Worm (Caenorhabditis elegans) whole organism, L2 larva: ENCODE results near the gene mca-2.

Experiments used
- aly-2 ChIP-seq: fragments of 150-350 bp; optimal IDR thresholded peaks from 2 replicates; lab custom pipeline; 2014; ENCODE audit warnings: missing biosample characterization, missing genetic modification characterization
- ceh-82 ChIP-seq: fragments of 150-350 bp; optimal IDR thresholded peaks from 2 replicates; lab custom pipeline; 2014; ENCODE audit warnings: missing biosample characterization, missing genetic modification characterization
- crh-2 ChIP-seq: sonication (generic microtip); optimal IDR thresholded peaks from 2 replicates; lab custom pipeline; 2017; ENCODE audit warnings: missing biosample characterization, missing genetic modification characterization
- gmeb-1 ChIP-seq: fragments of 150-350 bp; optimal IDR thresholded peaks from 2 replicates; lab custom pipeline; 2014; ENCODE audit warnings: missing biosample characterization, missing genetic modification characterization
- lin-11 ChIP-seq: fragments of 150-350 bp; sonication (generic microtip); optimal IDR thresholded peaks from 2 replicates; lab custom pipeline; 2014; ENCODE audit warnings: missing biosample characterization, missing genetic modification characterization, inconsistent platforms, mixed read lengths
- lin-13 ChIP-seq: fragments of 150-350 bp; optimal IDR thresholded peaks from 2 replicates; lab custom pipeline; 2014; ENCODE audit warnings: missing biosample characterization, missing genetic modification reagents, missing genetic modification characterization
- lsy-2 ChIP-seq, 2 experiments: fragments of 150-350 bp in 1 of 2; sonication (generic microtip) in 1 of 2; optimal IDR thresholded peaks; 2 replicates each; lab custom pipeline; 2014 to 2017; ENCODE audit warnings: missing biosample characterization in 2 of 2, missing genetic modification characterization in 2 of 2
- nhr-12 ChIP-seq: fragments of 150-350 bp; optimal IDR thresholded peaks from 2 replicates; lab custom pipeline; 2014; ENCODE audit warnings: missing biosample characterization, missing genetic modification characterization
- nhr-25 ChIP-seq: fragments of 150-350 bp; sonication (generic microtip); optimal IDR thresholded peaks from 3 replicates; lab custom pipeline; 2014; ENCODE audit warnings: missing biosample characterization, missing genetic modification characterization
- skn-1 ChIP-seq: sonication (generic microtip); optimal IDR thresholded peaks from 2 replicates; lab custom pipeline; 2017; ENCODE audit warnings: missing biosample characterization, missing genetic modification characterization
- snpc-4 ChIP-seq: fragments of 150-350 bp; optimal IDR thresholded peaks from 2 replicates; lab custom pipeline; 2014; ENCODE audit warnings: missing biosample characterization, missing genetic modification characterization
- zag-1 ChIP-seq: fragments of 150-350 bp; optimal IDR thresholded peaks from 2 replicates; lab custom pipeline; 2014; ENCODE audit warnings: missing biosample characterization, missing genetic modification characterization

DNA sequence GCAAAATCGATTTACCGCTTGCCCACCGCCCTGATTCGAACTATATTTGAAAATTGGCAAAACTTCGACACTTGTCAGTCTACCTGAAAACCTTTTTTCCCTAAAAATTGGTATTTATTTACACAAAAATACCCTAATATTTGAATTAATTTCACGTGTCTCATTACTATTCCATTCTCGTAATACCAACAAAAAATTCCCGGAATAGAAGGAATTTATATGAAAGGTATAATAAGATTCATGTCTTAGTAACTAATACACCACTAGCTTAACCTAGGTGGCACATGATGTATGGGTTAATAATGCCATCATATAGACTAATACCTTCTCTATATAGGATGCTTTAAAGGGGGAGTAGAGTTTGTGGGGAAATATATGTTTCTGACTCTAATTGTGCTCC is 33.4 kb downstream of the mca-2 start:
- TF ChIP-seq nhr-12 (tag; lab: Kevin White, UChicago) (no peak), zag-1 (no peak), lin-13 (GFP tag; lab: Kevin White, UChicago) (no peak), skn-1 (tag; lab: Kevin White, UChicago) (no peak), lsy-2 (tag; optimal IDR thresholded peaks at IDR 0.05; lab: Kevin White, UChicago) (no peak), lin-11 (tag; lab: Kevin White, UChicago) (no peak), nhr-25 (no peak), aly-2 (no peak), snpc-4 (tag; lab: Kevin White, UChicago) (no peak), gmeb-1 (tag; lab: Kevin White, UChicago) (no peak), ceh-82 (tag; lab: Kevin White, UChicago) (no peak), crh-2 (tag; lab: Kevin White, UChicago) (no peak)
